Worm (Caenorhabditis elegans): Measurements from ENCODE around the gene spp-1.

- TF ChIP-seq sox-2 (GFP tag; IDR thresholded peaks at IDR 0.05) (no peak), ceh-30 (tag; optimal IDR thresholded peaks at IDR 0.05) (no peak), nhr-11 (tag; optimal IDR thresholded peaks at IDR 0.05) (no peak), pha-4 (tag; optimal IDR thresholded peaks at IDR 0.05) (no peak)
Observed at ce11 chrIII:10314234-10314633, 41.2 kb downstream of the spp-1 start.
